Fruit fly (Drosophila melanogaster): ENCODE measurements around the gene Ubx.
A peak's percentile ranks its signal among the peaks of the same experiment; 100 is the strongest.

The Ubx gene

DNA sequence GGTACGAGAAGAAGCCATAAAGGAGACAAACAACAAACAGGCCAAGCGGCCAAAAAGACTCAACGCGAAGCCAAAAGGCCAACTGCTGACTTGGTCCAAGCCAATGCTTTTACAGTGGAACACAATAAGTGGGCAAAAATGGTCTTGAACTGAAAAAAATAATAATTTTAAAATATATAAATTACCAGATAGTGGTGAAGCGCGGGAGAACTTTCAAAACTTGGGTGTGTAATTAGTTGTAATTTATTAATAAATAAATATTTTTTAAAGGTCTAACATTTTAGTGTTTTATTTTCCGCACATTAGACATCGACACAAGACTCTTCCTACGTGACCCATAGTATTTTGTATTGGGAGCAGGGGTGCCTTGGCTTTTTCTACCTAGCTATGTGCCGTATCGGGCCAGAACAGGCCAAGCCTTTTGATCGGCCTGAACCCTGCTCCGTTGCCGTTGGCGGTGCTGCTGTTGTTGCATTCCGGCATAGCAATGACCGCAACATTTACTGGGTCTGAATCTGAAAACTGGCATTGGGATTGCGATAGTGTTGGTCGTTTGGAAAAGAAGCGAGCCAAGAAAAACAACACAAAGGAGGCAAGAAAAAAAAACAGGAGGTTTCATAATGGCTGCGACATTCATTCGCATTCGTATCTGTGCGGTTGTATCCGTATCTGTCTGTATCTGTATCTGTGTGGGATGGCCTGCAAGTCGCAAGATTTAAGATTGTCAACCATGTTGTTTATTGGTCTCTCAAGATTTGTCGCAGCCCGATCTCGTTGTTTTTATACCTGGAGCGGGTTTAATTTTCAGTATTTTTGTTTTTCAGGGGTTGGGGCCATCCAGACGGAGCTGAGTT, 37.6 kb upstream of the Ubx start (continued):
- TF ChIP-seq CG15269 (tag; optimal IDR thresholded peaks at IDR 0.05) (peak; percentile 38), ac (GFP tag; optimal IDR thresholded peaks at IDR 0.05) (peak; percentile 27), Sox102F (GFP tag; optimal IDR thresholded peaks at IDR 0.05) (peak; percentile 46), kah (GFP tag; optimal IDR thresholded peaks at IDR 0.05) (peak; percentile 8), sens (GFP tag) (peak; percentile 60), CG1529 (GFP tag; optimal IDR thresholded peaks at IDR 0.05) (peak; percentile 40), H15 (GFP tag; IDR thresholded peaks at IDR 0.05) (0 out of 3 replicates have a peak, but pooled peaks have one; percentile 29), CG18262 (tag; optimal IDR thresholded peaks at IDR 0.05) (peak; percentile 85), CG11695 (GFP tag; IDR thresholded peaks at IDR 0.05) (0 out of 3 replicates have a peak, but pooled peaks have one; percentile 29), sc (optimal IDR thresholded peaks at IDR 0.05) (no peak), sc (GFP tag; optimal IDR thresholded peaks at IDR 0.05) (peak; percentile 18), stc (GFP tag; IDR thresholded peaks at IDR 0.05) (no peak), HLHmδ (GFP tag; optimal IDR thresholded peaks at IDR 0.05) (no peak), CG2678 (tag; optimal IDR thresholded peaks at IDR 0.05) (peak; percentile 67), CG30403 (GFP tag; optimal IDR thresholded peaks at IDR 0.05) (peak; percentile 36), cad (GFP tag; optimal IDR thresholded peaks at IDR 0.05) (peak; percentile 41), Nf-YC (tag; optimal IDR thresholded peaks at IDR 0.05) (no peak), CG7372 (GFP tag; IDR thresholded peaks at IDR 0.05) (no peak), CG17328 (GFP tag; IDR thresholded peaks at IDR 0.05) (0 out of 2 replicates have a peak, but pooled peaks have one; percentile 27), lola (GFP tag; optimal IDR thresholded peaks at IDR 0.05) (peak in 1 of 3 experiments; percentile 81), CG14014 (GFP tag; IDR thresholded peaks at IDR 0.05) (no peak), CG16815 (GFP tag; optimal IDR thresholded peaks at IDR 0.05) (peak; percentile 34), Deaf1 (tag; optimal IDR thresholded peaks at IDR 0.05) (no peak), tin (GFP tag; optimal IDR thresholded peaks at IDR 0.05) (peak; percentile 16), CG7556 (GFP tag; optimal IDR thresholded peaks at IDR 0.05) (peak; percentile 62), vvl (GFP tag; IDR thresholded peaks at IDR 0.05) (0 out of 2 replicates have a peak, but pooled peaks have one; percentile 15), CG18599 (GFP tag; optimal IDR thresholded peaks at IDR 0.05) (peak; percentile 63), CG17359 (tag; optimal IDR thresholded peaks at IDR 0.05) (peak; percentile 44), zen (tag; optimal IDR thresholded peaks at IDR 0.05) (peak; percentile 51), D19A (tag; optimal IDR thresholded peaks at IDR 0.05) (peak; percentile 67), NfI (GFP tag; optimal IDR thresholded peaks at IDR 0.05) (peak; percentile 9), esg (GFP tag; conservative IDR thresholded peaks at IDR 0.05) (peak; percentile 34), zen2 (GFP tag; IDR thresholded peaks at IDR 0.05; ENCODE audit: partially characterized antibody) (no peak), ham (GFP tag; IDR thresholded peaks at IDR 0.05) (no peak), cwo (GFP tag; optimal IDR thresholded peaks at IDR 0.05) (no peak), CG3407 (GFP tag; optimal IDR thresholded peaks at IDR 0.05) (peak; percentile 16), trem (tag; optimal IDR thresholded peaks at IDR 0.05) (peak; percentile 62), CoRest (tag; optimal IDR thresholded peaks at IDR 0.05) (peak; percentile 52), ken (GFP tag; IDR thresholded peaks at IDR 0.05) (no peak), ems (GFP tag; optimal IDR thresholded peaks at IDR 0.05) (no peak), Ets97D (GFP tag; optimal IDR thresholded peaks at IDR 0.05) (no peak), E2f2 (GFP tag; IDR thresholded peaks at IDR 0.05) (peak; percentile 9; the same call in 1 of the 2 replicates), ara (GFP tag; IDR thresholded peaks at IDR 0.05) (peak; percentile 23; the same call in 1 of the 2 replicates), CG30431 (GFP tag; optimal IDR thresholded peaks at IDR 0.05) (peak; percentile 33), sisA (GFP tag; IDR thresholded peaks at IDR 0.05) (0 out of 2 replicates have a peak, but pooled peaks have one; percentile 12), Oaz (GFP tag; IDR thresholded peaks at IDR 0.05) (no peak), gcm2 (GFP tag; optimal IDR thresholded peaks at IDR 0.05) (no peak), CG8388 (GFP tag; optimal IDR thresholded peaks at IDR 0.05) (peak; percentile 59), Scr (GFP tag; IDR thresholded peaks at IDR 0.05; ENCODE audit: partially characterized antibody) (no peak)

Measured in whole organism, embryonic.